Fruit fly (Drosophila melanogaster) whole organism, embryonic: ENCODE results near the gene CG4991.

Experiments used
- H15 ChIP-seq: fragments of 200-800 bp; sonication (Bioruptor generic); IDR thresholded peaks from 3 replicates; pipeline ENCODE4 v1.3.6; 2022; ENCODE audit warnings: missing biosample characterization, missing genetic modification characterization
- Opbp ChIP-seq: fragments of 200-800 bp; sonication (Bioruptor generic); IDR thresholded peaks from 3 replicates; pipeline ENCODE4 v1.3.6; 2022; ENCODE audit warnings: missing biosample characterization, missing genetic modification characterization; ENCODE audit not compliant: partially characterized antibody
- slou ChIP-seq: fragments of 200-800 bp; sonication (Bioruptor generic); optimal IDR thresholded peaks from 3 replicates; lab custom pipeline; 2016; ENCODE audit warnings: missing biosample characterization, missing genetic modification characterization

DNA sequence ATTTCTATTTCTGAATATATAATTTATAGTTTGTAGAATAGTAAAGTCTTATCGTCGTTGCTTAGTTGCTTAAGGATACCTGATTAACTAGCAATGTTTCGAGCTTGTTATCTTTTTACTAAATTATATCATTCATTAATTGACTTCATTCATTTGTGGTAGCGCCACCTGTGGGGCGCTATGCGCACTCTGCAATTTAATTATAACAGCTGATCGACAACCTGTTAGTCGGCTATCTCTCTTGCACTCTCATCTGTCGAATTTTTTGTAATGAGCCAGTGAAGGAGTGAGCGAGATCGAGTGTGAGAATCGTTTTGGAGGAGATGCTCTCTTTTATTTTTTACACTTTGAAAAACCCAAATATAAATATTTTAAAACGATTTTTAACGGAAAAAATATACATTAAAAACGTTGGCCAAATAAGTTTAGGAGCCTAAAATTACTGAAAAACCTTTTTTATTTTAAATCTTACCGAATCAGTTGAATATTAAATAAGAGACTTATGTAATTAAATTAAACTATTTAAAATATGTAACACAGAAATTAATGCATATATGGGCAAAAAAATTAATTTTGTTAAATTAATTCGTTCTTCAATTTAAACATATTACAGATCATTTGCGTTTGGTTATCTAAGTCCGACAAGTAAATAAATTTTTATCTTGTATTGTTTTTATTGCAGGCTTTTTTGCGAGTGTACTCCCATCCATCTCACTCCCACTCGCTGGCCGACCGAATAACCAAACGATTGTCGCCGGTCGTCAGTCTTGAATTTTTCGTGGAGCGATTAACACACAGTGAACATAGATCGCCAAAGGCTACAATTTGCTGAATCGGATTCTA is at the start of gene CG4991, which contains the start of gene CG16700:
- TF ChIP-seq slou (GFP tag; lab: Kevin White, UChicago) (peak; percentile 78), H15 (peak; percentile 59; the same call in 1 of the 3 replicates), Opbp (GFP tag; lab: Robert Waterston, UW) (no peak)
